Fruit fly (Drosophila melanogaster) whole organism: ENCODE data around the gene Fpgs1.
A peak's percentile ranks its signal among the peaks of the same experiment; 100 is the strongest.

ENCODE experiments used
- CG8478 ChIP-seq: fragments of >200 bp; optimal IDR thresholded peaks from 2 replicates; lab custom pipeline; 2018; ENCODE audit warnings: inconsistent platforms
- Dll ChIP-seq: fragments of >200 bp; optimal IDR thresholded peaks from 2 replicates; lab custom pipeline; 2017
- EcR ChIP-seq, 2 experiments: fragments of >200 bp; optimal IDR thresholded peaks; 2 replicates each; lab custom pipeline; 2017; ENCODE audit warnings: missing biosample characterization in 2 of 2, missing genetic modification characterization in 2 of 2, missing genetic modification reagents in 2 of 2
- pan ChIP-seq: fragments of >200 bp; optimal IDR thresholded peaks from 2 replicates; lab custom pipeline; 2017
- psq ChIP-seq: fragments of >200 bp; optimal IDR thresholded peaks from 2 replicates; lab custom pipeline; 2017
- usp ChIP-seq: fragments of >200 bp; optimal IDR thresholded peaks from 2 replicates; lab custom pipeline; 2017; ENCODE audit warnings: missing biosample characterization, missing genetic modification characterization, mixed read lengths

The Fpgs1 gene

DNA sequence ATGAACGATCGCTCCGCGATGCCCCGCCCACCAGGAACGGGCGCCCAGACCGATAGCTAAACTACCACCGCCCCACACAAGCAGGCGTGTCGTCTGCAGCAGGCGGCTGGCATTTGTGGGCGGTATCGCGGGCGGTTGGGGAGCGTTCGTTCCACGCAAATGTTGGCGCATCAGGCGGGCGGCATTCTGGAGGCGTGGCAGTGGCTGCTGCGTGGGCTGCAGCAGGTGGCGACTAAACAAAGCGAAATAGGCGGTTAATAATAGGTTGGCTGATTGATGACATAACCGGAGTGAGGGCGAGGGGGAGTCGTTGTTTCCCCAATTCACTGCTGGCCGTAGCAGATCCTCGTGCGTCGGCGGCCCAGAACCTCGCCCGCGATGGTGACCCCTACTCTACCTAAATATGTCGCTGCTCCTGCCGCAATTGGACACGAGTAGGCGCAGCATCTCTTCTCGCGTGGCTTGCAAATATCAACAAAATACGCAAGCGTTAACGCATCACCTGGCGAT, 16.5 kb upstream of the Fpgs1 start:
- TF ChIP-seq EcR (GFP tag; optimal IDR thresholded peaks at IDR 0.05; lab: Kevin White, UChicago): no peak
- TF ChIP-seq Dll (lab: Kevin White, UChicago): peak; percentile 30

DNA sequence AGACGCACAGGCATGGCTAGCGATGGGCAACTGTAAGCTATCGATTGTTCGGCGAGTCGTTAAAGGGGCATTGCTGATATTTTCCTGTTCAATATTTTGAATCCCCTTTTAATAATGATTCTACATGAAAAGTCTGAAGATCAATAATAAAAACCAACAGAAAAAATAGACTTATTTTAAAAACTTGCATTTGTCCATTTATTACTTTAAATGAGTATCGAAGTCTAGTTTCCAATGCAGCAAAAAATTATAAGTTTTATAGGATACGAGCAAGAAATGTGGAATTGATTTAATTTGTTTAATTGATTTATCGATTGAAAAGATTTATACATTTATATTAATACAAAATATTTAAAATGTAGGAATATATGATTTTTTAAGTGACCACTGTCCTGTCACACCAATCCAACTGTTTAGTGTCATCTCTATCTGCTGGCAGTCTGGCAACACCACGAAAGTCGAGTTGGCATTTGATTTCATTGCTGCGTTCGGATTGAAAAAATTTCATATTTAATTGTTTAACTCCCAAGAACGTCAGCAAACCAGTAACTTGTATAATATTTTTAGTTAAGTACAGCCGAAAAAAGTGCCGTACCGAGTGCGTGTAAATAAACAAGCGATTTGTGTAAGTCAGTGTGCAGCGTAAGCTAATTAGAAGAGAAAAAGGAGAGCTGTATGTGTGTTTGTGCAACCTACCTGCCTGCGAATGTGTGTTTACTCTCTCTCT, 15.9 kb upstream of the Fpgs1 start, which contains the start of the genes CG1824 and Sec16:
CG1824 (minus strand) TSS at position 15 of the 727 bp plus-strand sequence.
Sec16 (plus strand) TSS at position 438 of the 727 bp plus-strand sequence.
- TF ChIP-seq CG8478 (lab: Kevin White, UChicago) (no peak), EcR (GFP tag; optimal IDR thresholded peaks at IDR 0.05; lab: Kevin White, UChicago) (no peak), psq (lab: Kevin White, UChicago) (no peak), usp (no peak), Dll (lab: Kevin White, UChicago) (no peak), pan (lab: Kevin White, UChicago) (no peak)

dm6 chrX:12596353-12597107, 15.1 kb upstream of the Fpgs1 start:
- TF ChIP-seq CG8478 (lab: Kevin White, UChicago): peak; percentile 18
- TF ChIP-seq pan (lab: Kevin White, UChicago): no peak

DNA sequence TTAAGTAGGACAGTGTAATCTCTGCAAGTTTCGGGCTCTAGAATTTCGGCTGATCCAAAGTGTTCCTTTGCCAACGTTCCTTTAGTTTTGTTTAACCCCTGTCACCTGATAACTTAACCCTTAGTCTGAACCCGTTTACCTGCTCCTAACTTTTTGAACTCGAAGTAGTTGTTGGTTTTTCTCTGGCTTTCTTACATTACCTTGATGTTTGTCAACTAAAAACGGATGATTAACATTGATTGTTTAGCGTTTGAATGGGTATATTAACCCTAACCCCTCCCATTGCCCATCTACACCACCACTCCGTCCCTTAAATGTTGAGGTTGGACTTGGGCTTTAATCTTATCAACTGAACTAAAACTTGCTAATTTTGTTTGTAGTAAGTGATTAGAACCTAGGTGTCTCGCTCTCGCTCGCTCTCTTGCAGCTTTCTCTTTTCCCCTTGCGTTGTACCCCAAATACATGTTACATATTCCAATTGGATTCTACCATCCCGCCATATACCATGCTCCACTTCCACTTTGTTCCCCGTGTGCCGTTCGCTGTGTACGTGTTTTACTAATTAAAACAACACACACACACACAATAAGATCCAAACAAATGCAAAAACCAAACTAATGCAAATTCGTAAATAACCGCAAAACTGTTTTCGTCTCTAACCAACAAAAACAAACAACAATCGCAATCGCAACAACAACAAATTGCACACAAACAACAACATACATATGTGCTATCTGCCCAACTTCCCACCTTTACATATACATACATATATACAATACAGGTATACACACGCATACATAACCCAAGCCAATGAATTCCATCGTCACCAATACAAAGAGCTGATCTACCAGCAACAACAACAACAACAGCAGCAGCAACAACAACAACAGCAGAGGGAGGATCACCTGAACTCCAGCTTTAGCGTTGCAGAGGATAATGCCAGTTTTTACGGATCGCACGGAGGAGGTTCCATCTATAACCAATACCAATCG, 10.6 kb upstream of the Fpgs1 start:
- no peak for TF ChIP-seq psq (lab: Kevin White, UChicago)

DNA sequence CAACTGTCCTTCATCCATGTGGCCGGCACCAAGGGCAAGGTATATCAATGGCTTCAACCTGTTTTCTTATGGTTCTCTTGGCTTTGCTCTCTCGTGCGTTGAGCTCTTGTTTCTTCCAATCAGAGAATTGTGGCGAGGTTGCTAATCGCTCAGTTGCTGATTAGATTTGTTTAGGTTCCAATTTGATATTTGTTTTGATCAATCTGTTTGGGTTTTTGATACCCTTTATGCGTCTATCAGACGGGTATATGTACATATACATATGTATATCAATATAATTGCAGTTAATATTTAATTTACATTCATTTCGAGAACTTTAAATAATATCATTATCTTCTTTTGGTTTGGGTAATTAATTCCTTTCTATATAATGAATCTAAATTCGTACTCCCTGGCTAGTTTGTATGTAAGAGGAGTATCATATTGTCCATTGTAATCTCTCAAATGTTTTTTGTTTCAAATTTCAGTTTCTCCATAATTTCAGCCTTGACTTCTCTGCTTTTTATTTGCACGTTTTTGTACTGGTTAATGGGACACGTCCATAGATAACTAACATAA, 1.7 kb downstream of the Fpgs1 start:
- TF ChIP-seq Dll (lab: Kevin White, UChicago): no peak
- no peak for TF ChIP-seq EcR (GFP tag; optimal IDR thresholded peaks at IDR 0.05; lab: Kevin White, UChicago)
- no peak for TF ChIP-seq CG8478 (lab: Kevin White, UChicago)
- TF ChIP-seq psq (lab: Kevin White, UChicago): no peak
- TF ChIP-seq pan (lab: Kevin White, UChicago): no peak
- no peak for TF ChIP-seq usp

DNA sequence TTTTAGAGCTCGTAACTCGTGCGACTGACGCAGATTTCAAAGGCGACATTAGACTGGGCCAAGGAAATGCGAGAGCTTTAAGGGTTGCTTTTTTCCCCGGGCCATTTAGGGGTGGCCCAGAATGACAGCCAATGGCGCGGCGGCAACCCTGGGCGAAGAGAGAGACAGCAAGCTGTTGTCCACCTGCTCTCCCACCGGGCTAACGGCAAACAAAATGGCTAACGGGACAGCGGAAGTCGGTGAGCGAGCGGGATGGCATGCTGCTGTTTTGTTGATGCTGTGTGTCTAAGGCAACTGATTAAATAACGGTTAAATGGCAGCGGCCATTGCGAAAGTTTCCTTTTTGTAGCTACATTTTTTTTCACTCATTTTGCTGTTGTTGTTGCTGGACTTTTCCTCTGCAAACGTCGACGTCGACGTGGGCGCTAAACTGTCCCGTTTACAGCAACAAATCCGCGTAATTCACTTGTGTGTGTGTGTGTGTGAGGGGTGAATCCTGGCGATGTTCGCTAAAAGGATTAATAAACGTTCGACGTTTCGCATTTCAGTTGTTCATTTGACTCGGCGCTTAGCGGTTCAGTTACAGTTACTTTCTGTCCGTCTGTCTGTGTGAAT, 4.2 kb downstream of the Fpgs1 start, which contains the start of gene CG11085:
CG11085 (plus strand) TSS at position 565 of the 615 bp plus-strand sequence.
- TF ChIP-seq pan (lab: Kevin White, UChicago) (no peak), CG8478 (lab: Kevin White, UChicago) (no peak), EcR (GFP tag; optimal IDR thresholded peaks at IDR 0.05; lab: Kevin White, UChicago) (no peak), psq (lab: Kevin White, UChicago) (no peak), usp (no peak), Dll (lab: Kevin White, UChicago) (no peak)

- TF ChIP-seq psq (lab: Kevin White, UChicago) (no peak), usp (no peak)
Observed at dm6 chrX:12621640-12622039, 10.0 kb downstream of the Fpgs1 start.

DNA sequence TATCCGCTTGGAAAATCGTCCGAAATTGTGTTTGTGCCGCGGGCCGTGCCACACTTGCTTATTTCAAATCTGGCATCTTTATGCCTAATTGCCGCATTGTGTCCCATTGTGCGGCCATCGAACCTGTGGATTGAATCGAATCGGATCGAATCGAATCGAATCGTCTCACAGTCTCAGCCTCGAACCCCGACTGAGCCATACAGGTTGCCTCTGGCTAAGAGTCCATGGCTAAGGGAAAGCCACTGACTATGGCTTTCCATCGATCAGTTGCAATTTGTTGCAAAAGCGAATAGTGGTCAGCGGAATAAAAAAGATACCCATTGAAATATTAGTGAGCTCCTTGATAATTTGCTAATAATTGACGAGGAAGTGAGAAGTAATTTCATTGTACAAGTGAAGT, 12.3 kb downstream of the Fpgs1 start, which contains the start of gene CG15728:
CG15728 (plus strand) TSS at position 301 of the 400 bp plus-strand sequence.
- TF ChIP-seq psq (lab: Kevin White, UChicago) (no peak), Dll (lab: Kevin White, UChicago) (no peak), pan (lab: Kevin White, UChicago) (no peak), usp (no peak), EcR (GFP tag; optimal IDR thresholded peaks at IDR 0.05; lab: Kevin White, UChicago) (no peak), CG8478 (lab: Kevin White, UChicago) (no peak)

- TF ChIP-seq EcR (GFP tag; optimal IDR thresholded peaks at IDR 0.05; lab: Kevin White, UChicago) (no peak), usp (no peak), Dll (lab: Kevin White, UChicago) (no peak), CG8478 (lab: Kevin White, UChicago) (no peak), psq (lab: Kevin White, UChicago) (no peak), pan (lab: Kevin White, UChicago) (no peak)
Observed at dm6 chrX:12625594-12626274, 14.1 kb downstream of the Fpgs1 start.

DNA sequence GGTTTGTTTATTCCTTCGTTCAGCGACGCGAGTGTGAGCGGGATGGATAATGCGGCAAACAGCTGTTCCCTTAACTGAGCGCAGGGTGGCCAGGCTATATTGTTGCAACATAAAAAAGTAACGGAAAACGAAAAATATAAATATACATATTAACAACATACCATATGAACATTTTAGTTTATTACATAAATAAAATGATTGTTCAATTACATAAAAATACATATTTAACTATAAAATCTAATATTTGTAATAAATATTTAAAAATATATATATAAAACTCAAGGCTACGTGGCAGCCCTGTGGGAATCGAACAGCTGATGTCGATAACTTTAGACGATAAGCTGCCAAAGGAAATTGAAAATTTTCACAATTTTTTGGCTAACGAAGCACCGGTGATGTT, 17.9 kb downstream of the Fpgs1 start, which contains the start of the genes Aven and CG2540:
Aven (minus strand) TSS at position 77 of the 400 bp plus-strand sequence.
CG2540 (plus strand) TSS at position 315 of the 400 bp plus-strand sequence.
- TF ChIP-seq CG8478 (lab: Kevin White, UChicago) (no peak), usp (no peak), Dll (lab: Kevin White, UChicago) (no peak), psq (lab: Kevin White, UChicago) (no peak), pan (lab: Kevin White, UChicago) (no peak), EcR (GFP tag; optimal IDR thresholded peaks at IDR 0.05; lab: Kevin White, UChicago) (no peak)
